Worm (Caenorhabditis elegans): ENCODE results near the gene F58H1.7.

F58H1.7 gene

DNA sequence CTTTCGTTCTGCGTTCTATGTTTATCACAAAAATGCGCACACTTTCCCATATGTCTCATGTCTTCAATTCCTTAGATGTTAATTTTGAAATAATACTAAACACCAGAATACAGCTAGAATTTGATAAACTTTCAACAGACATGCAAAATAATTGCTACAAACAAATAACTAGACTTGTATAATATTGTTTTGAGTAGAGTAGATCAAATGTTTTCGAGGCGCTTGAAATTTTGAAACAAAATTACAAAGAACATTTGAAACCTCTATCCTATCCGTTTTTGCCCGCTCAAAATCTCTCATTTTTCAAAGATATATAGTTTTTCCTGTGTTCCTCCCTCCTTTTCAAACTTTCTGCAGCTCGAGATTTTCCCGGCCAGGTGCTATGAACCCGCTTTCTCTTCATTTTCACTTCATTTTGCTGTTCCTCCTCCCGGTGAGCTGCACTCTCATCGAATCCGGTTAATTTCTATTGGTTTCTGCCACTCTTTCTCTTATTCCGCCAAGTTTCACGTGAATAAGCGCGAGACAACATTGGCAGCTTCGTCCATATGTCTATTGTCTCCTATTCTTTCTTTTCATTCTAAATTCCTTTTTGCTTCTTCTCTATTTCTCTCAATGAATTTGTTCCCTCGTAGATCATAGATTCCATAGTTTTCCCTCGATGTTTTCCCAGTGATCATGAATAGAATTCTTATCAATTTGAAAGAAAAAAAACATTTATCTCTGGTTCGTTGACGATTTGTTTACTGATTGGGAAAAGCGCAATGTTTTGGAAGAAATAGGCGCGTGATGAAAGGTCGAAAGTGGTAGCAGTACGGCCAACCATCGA lies 42.7 kb downstream of the F58H1.7 start (continued):
- TF ChIP-seq F23B12.7 (tag; optimal IDR thresholded peaks at IDR 0.05; ENCODE audit: insufficient read depth) (no peak), ceh-79 (tag; optimal IDR thresholded peaks at IDR 0.05) (no peak), F37B4.10 (GFP tag; IDR thresholded peaks at IDR 0.05) (no peak), D2030.7 (GFP tag; IDR thresholded peaks at IDR 0.05) (no peak; the same call in 1 of the 2 replicates), hmg-20 (GFP tag; IDR thresholded peaks at IDR 0.05) (no peak), mcd-1 (GFP tag; IDR thresholded peaks at IDR 0.05) (no peak), Y56A3A.18 (GFP tag; IDR thresholded peaks at IDR 0.05) (no peak), sea-2 (GFP tag; IDR thresholded peaks at IDR 0.05) (no peak), ztf-26 (tag; optimal IDR thresholded peaks at IDR 0.05) (no peak), dpff-1 (tag; optimal IDR thresholded peaks at IDR 0.05) (no peak), madf-3 (GFP tag; IDR thresholded peaks at IDR 0.05) (no peak), lir-1 (GFP tag; conservative IDR thresholded peaks at IDR 0.05) (no peak), ztf-6 (GFP tag; IDR thresholded peaks at IDR 0.05) (no peak), egl-44 (GFP tag; IDR thresholded peaks at IDR 0.05) (no peak), nfya-2 (GFP tag; IDR thresholded peaks at IDR 0.05) (no peak), chd-7 (tag; optimal IDR thresholded peaks at IDR 0.05) (peak; percentile 43), ztf-25 (GFP tag; IDR thresholded peaks at IDR 0.05) (0 out of 2 replicates have a peak, but pooled peaks have one; percentile 27), zfh-2 (GFP tag; conservative IDR thresholded peaks at IDR 0.05) (peak; percentile 48; the same call in 1 of the 2 replicates), K11D2.4 (GFP tag; IDR thresholded peaks at IDR 0.05) (0 out of 2 replicates have a peak, but pooled peaks have one; percentile 48), nfya-1 (tag; optimal IDR thresholded peaks at IDR 0.05; ENCODE audit: borderline replicate concordance, insufficient read depth) (no peak), attf-6 (GFP tag; IDR thresholded peaks at IDR 0.05) (no peak), die-1 (tag; optimal IDR thresholded peaks at IDR 0.05) (no peak), F55B11.4 (tag; optimal IDR thresholded peaks at IDR 0.05; ENCODE audit: borderline replicate concordance, insufficient read depth) (no peak), hrde-1 (tag; optimal IDR thresholded peaks at IDR 0.05; ENCODE audit: borderline replicate concordance) (no peak), nhr-80 (tag; optimal IDR thresholded peaks at IDR 0.05) (no peak), attf-5 (GFP tag; optimal IDR thresholded peaks at IDR 0.05) (no peak), K12H6.12 (tag; optimal IDR thresholded peaks at IDR 0.05) (no peak), hmg-1.2 (GFP tag; IDR thresholded peaks at IDR 0.05) (no peak), egrh-3 (GFP tag; IDR thresholded peaks at IDR 0.05) (no peak), zim-3 (tag; optimal IDR thresholded peaks at IDR 0.05) (no peak), ama-1 (optimal IDR thresholded peaks at IDR 0.05) (no peak), ama-1 (GFP tag; optimal IDR thresholded peaks at IDR 0.05) (no peak), F49E8.2 (tag; optimal IDR thresholded peaks at IDR 0.05; ENCODE audit: insufficient read depth) (no peak), dox-1 (GFP tag; IDR thresholded peaks at IDR 0.05) (no peak), Y67H2A.10 (GFP tag; conservative IDR thresholded peaks at IDR 0.05) (no peak), lin-54 (GFP tag; optimal IDR thresholded peaks at IDR 0.05) (no peak), Y79H2A.3 (GFP tag; conservative IDR thresholded peaks at IDR 0.05) (no peak), fkh-3 (tag; optimal IDR thresholded peaks at IDR 0.05) (no peak), cebp-2 (GFP tag; IDR thresholded peaks at IDR 0.05) (no peak), akir-1 (GFP tag; optimal IDR thresholded peaks at IDR 0.05) (no peak), egl-18 (GFP tag; IDR thresholded peaks at IDR 0.05) (no peak), snpc-4 (GFP tag; optimal IDR thresholded peaks at IDR 0.05) (no peak), snpc-4 (tag; optimal IDR thresholded peaks at IDR 0.05) (no peak), snpc-3.4 (tag; optimal IDR thresholded peaks at IDR 0.05) (no peak), pha-4 (tag; optimal IDR thresholded peaks at IDR 0.05) (no peak), lsl-1 (GFP tag; optimal IDR thresholded peaks at IDR 0.05) (no peak), tbp1 (GFP tag; optimal IDR thresholded peaks at IDR 0.05) (no peak)
